Fruit fly (Drosophila melanogaster) whole organism, wandering third instar larva: Measurements from ENCODE around the gene CG4629.

ENCODE experiments used
- Abd-B ChIP-seq: fragments of >200 bp; optimal IDR thresholded peaks from 2 replicates; lab custom pipeline; 2017; ENCODE audit warnings: missing biosample characterization, missing genetic modification characterization
- CG32264 ChIP-seq: fragments of 200-800 bp; sonication (Bioruptor generic); optimal IDR thresholded peaks from 2 replicates; lab custom pipeline; 2016; ENCODE audit warnings: missing biosample characterization, missing genetic modification characterization
- CrebA ChIP-seq: fragments of 200-800 bp; sonication (Bioruptor generic); optimal IDR thresholded peaks from 2 replicates; lab custom pipeline; 2016; ENCODE audit warnings: missing biosample characterization, mild to moderate bottlenecking, missing genetic modification characterization, borderline replicate concordance
- Dfd ChIP-seq: fragments of >200 bp; optimal IDR thresholded peaks from 2 replicates; lab custom pipeline; 2017; ENCODE audit warnings: missing biosample characterization, missing genetic modification characterization
- GATAd ChIP-seq: sonication (Bioruptor generic); optimal IDR thresholded peaks from 2 replicates; lab custom pipeline; 2016; ENCODE audit warnings: missing biosample characterization, missing genetic modification characterization
- HLH106 ChIP-seq: fragments of 200-800 bp; optimal IDR thresholded peaks from 3 replicates; lab custom pipeline; 2019; ENCODE audit warnings: missing biosample characterization, mild to moderate bottlenecking, missing genetic modification characterization, moderate library complexity
- Hnf4 ChIP-seq: fragments of 200-800 bp; sonication (Bioruptor generic); optimal IDR thresholded peaks from 2 replicates; lab custom pipeline; 2016; ENCODE audit warnings: missing biosample characterization, mild to moderate bottlenecking, missing genetic modification characterization
- Hr78 ChIP-seq: fragments of >200 bp; optimal IDR thresholded peaks from 2 replicates; lab custom pipeline; 2017; ENCODE audit warnings: missing biosample characterization, missing genetic modification characterization
- Hr83 ChIP-seq: fragments of 200-300 bp; sonication (Bioruptor generic); optimal IDR thresholded peaks from 2 replicates; lab custom pipeline; 2016; ENCODE audit warnings: missing biosample characterization, mild to moderate bottlenecking, missing genetic modification characterization, moderate library complexity; ENCODE audit not compliant: poor library complexity, severe bottlenecking
- Jra ChIP-seq: sonication (Bioruptor generic); optimal IDR thresholded peaks from 2 replicates; lab custom pipeline; 2016; ENCODE audit warnings: missing biosample characterization, missing genetic modification characterization
- Mio ChIP-seq: sonication (Bioruptor generic); optimal IDR thresholded peaks from 2 replicates; lab custom pipeline; 2016; ENCODE audit warnings: missing biosample characterization, missing genetic modification characterization
- N ChIP-seq: fragments of >200 bp; optimal IDR thresholded peaks from 2 replicates; lab custom pipeline; 2018; ENCODE audit warnings: missing biosample characterization, missing external identifiers, missing genetic modification characterization
- OdsH ChIP-seq: fragments of 200-800 bp; sonication (Bioruptor generic); optimal IDR thresholded peaks from 2 replicates; lab custom pipeline; 2016; ENCODE audit warnings: missing biosample characterization, mild to moderate bottlenecking, missing genetic modification characterization
- Rel ChIP-seq, 2 experiments: fragments of 200-800 bp; sonication (Bioruptor generic) in 1 of 2; optimal IDR thresholded peaks; 2 replicates in 1 of 2; 3 replicates in 1 of 2; lab custom pipeline; 2016 to 2019; ENCODE audit warnings: mild to moderate bottlenecking in 2 of 2, missing biosample characterization in 2 of 2, missing genetic modification characterization in 2 of 2, moderate library complexity in 1 of 2
- Sp1 ChIP-seq: fragments of 200-800 bp; sonication (Bioruptor generic); optimal IDR thresholded peaks from 3 replicates; lab custom pipeline; 2019; ENCODE audit warnings: missing biosample characterization, mild to moderate bottlenecking, missing genetic modification characterization, moderate library complexity
- Vsx2 ChIP-seq: fragments of 200-300, 225-300 bp; sonication (Bioruptor generic); optimal IDR thresholded peaks from 2 replicates; lab custom pipeline; 2018; ENCODE audit warnings: missing biosample characterization, missing genetic modification characterization; ENCODE audit not compliant: partially characterized antibody
- br ChIP-seq: fragments of 200-800 bp; sonication (Bioruptor generic); optimal IDR thresholded peaks from 2 replicates; lab custom pipeline; 2016; ENCODE audit warnings: missing biosample characterization, missing genetic modification characterization
- brk ChIP-seq: fragments of 200-800 bp; sonication (Bioruptor generic); optimal IDR thresholded peaks from 2 replicates; lab custom pipeline; 2016; ENCODE audit warnings: missing biosample characterization, mild to moderate bottlenecking, missing genetic modification characterization
- dl ChIP-seq, 2 experiments: fragments of 175-275, 200-275 bp in 1 of 2; fragments of 200-275 bp in 1 of 2; sonication (Bioruptor generic); optimal IDR thresholded peaks; lab custom pipeline; 2018; ENCODE audit warnings: mild to moderate bottlenecking in 2 of 2, missing biosample characterization in 2 of 2, missing genetic modification characterization in 2 of 2, moderate library complexity in 2 of 2; ENCODE audit not compliant: partially characterized antibody in 2 of 2, insufficient read depth in 1 of 2
- dmrt93B ChIP-seq: fragments of 200-800 bp; sonication (Bioruptor generic); optimal IDR thresholded peaks from 2 replicates; lab custom pipeline; 2018; ENCODE audit warnings: missing biosample characterization, mild to moderate bottlenecking, missing genetic modification characterization
- dsf ChIP-seq: sonication (Bioruptor generic); optimal IDR thresholded peaks from 2 replicates; lab custom pipeline; 2016; ENCODE audit warnings: missing biosample characterization, missing genetic modification characterization, borderline replicate concordance
- ey ChIP-seq: fragments of 200-800 bp; sonication (Bioruptor generic); optimal IDR thresholded peaks from 2 replicates; lab custom pipeline; 2016; ENCODE audit warnings: missing biosample characterization, missing genetic modification characterization
- foxo ChIP-seq, 2 experiments: fragments of 200-800 bp; sonication (Bioruptor generic); optimal IDR thresholded peaks; 2 replicates in 1 of 2; 3 replicates in 1 of 2; lab custom pipeline; 2016 to 2017; ENCODE audit warnings: missing biosample characterization in 2 of 2, missing genetic modification characterization in 2 of 2
- fru ChIP-seq: fragments of 200-800 bp; sonication (Bioruptor generic); optimal IDR thresholded peaks from 3 replicates; lab custom pipeline; 2016; ENCODE audit warnings: missing biosample characterization, mild to moderate bottlenecking, missing genetic modification characterization
- h ChIP-seq: fragments of 200-800 bp; sonication (Bioruptor generic); optimal IDR thresholded peaks from 3 replicates; lab custom pipeline; 2016; ENCODE audit warnings: missing biosample characterization, mild to moderate bottlenecking, missing genetic modification characterization
- jim ChIP-seq: fragments of 175-275, 200-325 bp; sonication (Bioruptor generic); optimal IDR thresholded peaks from 2 replicates; lab custom pipeline; 2016; ENCODE audit warnings: missing biosample characterization, mild to moderate bottlenecking, missing genetic modification characterization
- lola ChIP-seq: fragments of >200 bp; optimal IDR thresholded peaks from 2 replicates; lab custom pipeline; 2017; ENCODE audit warnings: missing biosample characterization, missing genetic modification characterization
- pan ChIP-seq: fragments of >200 bp; optimal IDR thresholded peaks from 2 replicates; lab custom pipeline; 2017
- psq ChIP-seq: fragments of 200-800 bp; sonication (Bioruptor generic); optimal IDR thresholded peaks from 3 replicates; lab custom pipeline; 2017; ENCODE audit warnings: missing biosample characterization, mild to moderate bottlenecking, missing genetic modification characterization, moderate library complexity
- rgr ChIP-seq: fragments of 200-800 bp; sonication (Bioruptor generic); optimal IDR thresholded peaks from 3 replicates; lab custom pipeline; 2016; ENCODE audit warnings: missing biosample characterization, mild to moderate bottlenecking, missing genetic modification characterization
- sage ChIP-seq: fragments of 200-800 bp; sonication (Bioruptor generic); optimal IDR thresholded peaks from 2 replicates; lab custom pipeline; 2016; ENCODE audit warnings: missing biosample characterization, mild to moderate bottlenecking, missing genetic modification characterization
- sv ChIP-seq: fragments of 200-800 bp; sonication (Bioruptor generic); optimal IDR thresholded peaks from 3 replicates; lab custom pipeline; 2016; ENCODE audit warnings: missing biosample characterization, missing genetic modification characterization
- tai ChIP-seq: sonication (Bioruptor generic); optimal IDR thresholded peaks from 2 replicates; lab custom pipeline; 2016; ENCODE audit warnings: missing biosample characterization, missing genetic modification characterization
- usp ChIP-seq: fragments of >200 bp; optimal IDR thresholded peaks from 2 replicates; lab custom pipeline; 2017; ENCODE audit warnings: missing biosample characterization, missing genetic modification characterization
- woc ChIP-seq: sonication (Bioruptor generic); optimal IDR thresholded peaks from 2 replicates; lab custom pipeline; 2016; ENCODE audit warnings: missing biosample characterization, mild to moderate bottlenecking, missing genetic modification characterization

CG4629 gene

dm6 chr2L:1069475-1069874 is 32.8 kb downstream of the CG4629 start:
- TF ChIP-seq fru (GFP tag; lab: Kevin White, UChicago): peak; percentile 26
- no peak for TF ChIP-seq brk
- no peak for TF ChIP-seq sage (GFP tag; lab: Kevin White, UChicago)
- TF ChIP-seq HLH106 (tag; lab: Kevin White, UChicago): no peak
- TF ChIP-seq rgr (GFP tag; lab: Kevin White, UChicago): peak; percentile 0
- peak; percentile 23 for TF ChIP-seq Hnf4 (GFP tag; lab: Kevin White, UChicago)
- peak; percentile 8 for TF ChIP-seq br
- peak; percentile 6 for TF ChIP-seq woc (GFP tag; lab: Kevin White, UChicago)
- TF ChIP-seq psq: peak; percentile 29
- peak in 1 of 2 experiments; percentile 7 for TF ChIP-seq foxo (GFP tag; optimal IDR thresholded peaks at IDR 0.05; lab: Kevin White, UChicago)

- no peak for TF ChIP-seq Hnf4 (GFP tag; lab: Kevin White, UChicago)
- no peak for TF ChIP-seq Vsx2 (GFP tag; lab: Kevin White, UChicago)
- TF ChIP-seq jim (GFP tag; lab: Kevin White, UChicago): no peak
- no peak for TF ChIP-seq CrebA (GFP tag; lab: Kevin White, UChicago)
These were observed 33.7 kb downstream of the CG4629 start for dm6 chr2L:1068517-1069107.

dm6 chr2L:1068004-1068403 is 34.3 kb downstream of the CG4629 start:
- TF ChIP-seq HLH106 (tag; lab: Kevin White, UChicago) (no peak), Jra (no peak), sage (GFP tag; lab: Kevin White, UChicago) (no peak), fru (GFP tag; lab: Kevin White, UChicago) (no peak), usp (GFP tag; lab: Kevin White, UChicago) (no peak), OdsH (GFP tag; lab: Kevin White, UChicago) (no peak)

DNA sequence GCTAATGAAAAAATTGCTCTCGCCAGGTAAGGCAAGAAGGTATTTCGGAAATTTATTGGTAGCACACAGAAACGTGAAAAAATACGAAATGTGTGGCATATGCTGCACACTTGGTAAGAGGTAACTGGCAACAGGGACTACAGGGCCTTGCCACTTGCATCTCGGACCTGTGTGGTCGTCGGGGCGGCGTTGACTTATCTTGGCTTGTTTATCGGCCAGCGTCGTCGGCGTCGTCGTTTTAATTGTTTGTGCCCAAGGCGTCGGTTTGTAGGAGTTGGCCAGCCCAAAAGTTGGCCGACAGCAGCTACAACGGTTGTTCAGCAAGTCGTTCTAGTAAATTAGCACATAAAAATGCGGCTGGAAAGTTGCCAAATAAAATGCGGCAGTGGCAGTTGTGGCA is 36.0 kb downstream of the CG4629 start:
- TF ChIP-seq Abd-B (no peak), tai (GFP tag; lab: Kevin White, UChicago) (no peak), foxo (GFP tag; optimal IDR thresholded peaks at IDR 0.05; lab: Kevin White, UChicago) (no peak), sv (GFP tag; lab: Kevin White, UChicago) (no peak), pan (lab: Kevin White, UChicago) (no peak), fru (GFP tag; lab: Kevin White, UChicago) (no peak), Rel (GFP tag; optimal IDR thresholded peaks at IDR 0.05; lab: Kevin White, UChicago) (no peak), Rel (tag; optimal IDR thresholded peaks at IDR 0.05; lab: Kevin White, UChicago) (no peak), sage (GFP tag; lab: Kevin White, UChicago) (no peak), CrebA (GFP tag; lab: Kevin White, UChicago) (no peak), lola (no peak), CG32264 (no peak), woc (GFP tag; lab: Kevin White, UChicago) (no peak), psq (no peak), Hr83 (GFP tag; lab: Kevin White, UChicago) (no peak), br (no peak), h (GFP tag; lab: Kevin White, UChicago) (no peak), Vsx2 (GFP tag; lab: Kevin White, UChicago) (no peak), HLH106 (tag; lab: Kevin White, UChicago) (no peak), OdsH (GFP tag; lab: Kevin White, UChicago) (no peak), GATAd (GFP tag; lab: Kevin White, UChicago) (no peak)

- no peak for TF ChIP-seq N (GFP tag; lab: Kevin White, UChicago)
- no peak for TF ChIP-seq sv (GFP tag; lab: Kevin White, UChicago)
- no peak for TF ChIP-seq usp (GFP tag; lab: Kevin White, UChicago)
- peak; percentile 1 for TF ChIP-seq sage (GFP tag; lab: Kevin White, UChicago)
- no peak for TF ChIP-seq Dfd (GFP tag; lab: Kevin White, UChicago)
- TF ChIP-seq h (GFP tag; lab: Kevin White, UChicago): peak; percentile 88
- TF ChIP-seq Sp1: peak; percentile 77
- no peak for TF ChIP-seq pan (lab: Kevin White, UChicago)
- TF ChIP-seq Abd-B: no peak
- TF ChIP-seq dsf: no peak
- TF ChIP-seq lola: no peak
- TF ChIP-seq tai (GFP tag; lab: Kevin White, UChicago): peak; percentile 67
- peak; percentile 73 for TF ChIP-seq dmrt93B (GFP tag; lab: Kevin White, UChicago)
- TF ChIP-seq dl (GFP tag; optimal IDR thresholded peaks at IDR 0.05; lab: Kevin White, UChicago; ENCODE audit: insufficient read depth in 1 of 2, partially characterized antibody in 2 of 2): no peak
- TF ChIP-seq brk: no peak
- TF ChIP-seq CG32264: peak; percentile 46
- peak; percentile 82 for TF ChIP-seq fru (GFP tag; lab: Kevin White, UChicago)
- peak; percentile 37 for TF ChIP-seq CrebA (GFP tag; lab: Kevin White, UChicago)
- TF ChIP-seq Hr83 (GFP tag; lab: Kevin White, UChicago): peak; percentile 35
- no peak for TF ChIP-seq jim (GFP tag; lab: Kevin White, UChicago)
- TF ChIP-seq GATAd (GFP tag; lab: Kevin White, UChicago): no peak
- TF ChIP-seq Rel (GFP tag; optimal IDR thresholded peaks at IDR 0.05; lab: Kevin White, UChicago): peak; percentile 27
- TF ChIP-seq Rel (tag; optimal IDR thresholded peaks at IDR 0.05; lab: Kevin White, UChicago): peak; percentile 62
- no peak for TF ChIP-seq Mio (GFP tag; lab: Kevin White, UChicago)
- peak; percentile 32 for TF ChIP-seq Jra
- peak; percentile 91 for TF ChIP-seq woc (GFP tag; lab: Kevin White, UChicago)
- TF ChIP-seq HLH106 (tag; lab: Kevin White, UChicago): peak; percentile 88
- TF ChIP-seq ey (GFP tag; lab: Kevin White, UChicago): peak; percentile 87
- TF ChIP-seq Hr78 (GFP tag; lab: Kevin White, UChicago): no peak
- peak; percentile 71 for TF ChIP-seq psq
These were observed 37.3 kb downstream of the CG4629 start for dm6 chr2L:1065038-1065437.
